Worm (Caenorhabditis elegans) whole organism, midembryonic: ENCODE measurements around the gene ins-17.
A peak's percentile ranks its signal among the peaks of the same experiment; 100 is the strongest.

ENCODE experiments used
- T22C8.4 ChIP-seq: fragments of 200-800 bp; sonication (Bioruptor generic); IDR thresholded peaks from 2 replicates; pipeline ENCODE4 v1.3.6; 2022; ENCODE audit warnings: missing genetic modification characterization, missing compliant biosample characterization
- cog-1 ChIP-seq: sonication (generic microtip); optimal IDR thresholded peaks from 2 replicates; lab custom pipeline; 2016; ENCODE audit warnings: missing genetic modification characterization, missing compliant biosample characterization
- flt-1 ChIP-seq: fragments of 200-800 bp; sonication (Bioruptor generic); IDR thresholded peaks from 2 replicates; pipeline ENCODE4 v1.3.6; 2022; ENCODE audit warnings: missing genetic modification characterization, missing compliant biosample characterization
- klf-2 ChIP-seq: fragments of 200-800 bp; sonication (Bioruptor generic); conservative IDR thresholded peaks from 2 replicates; pipeline ENCODE4 v1.3.6; 2022; ENCODE audit warnings: missing genetic modification reagents, missing genetic modification characterization, missing compliant biosample characterization
- ref-1 ChIP-seq: fragments of 200-800 bp; sonication (Bioruptor generic); conservative IDR thresholded peaks from 2 replicates; pipeline ENCODE4 v1.3.6; 2022; ENCODE audit warnings: missing genetic modification reagents, missing genetic modification characterization, missing compliant biosample characterization
- ztf-23 ChIP-seq: fragments of 200-800 bp; sonication (Bioruptor generic); IDR thresholded peaks from 2 replicates; pipeline ENCODE4 v1.3.6; 2022; ENCODE audit warnings: missing genetic modification reagents, missing genetic modification characterization, missing compliant biosample characterization

DNA sequence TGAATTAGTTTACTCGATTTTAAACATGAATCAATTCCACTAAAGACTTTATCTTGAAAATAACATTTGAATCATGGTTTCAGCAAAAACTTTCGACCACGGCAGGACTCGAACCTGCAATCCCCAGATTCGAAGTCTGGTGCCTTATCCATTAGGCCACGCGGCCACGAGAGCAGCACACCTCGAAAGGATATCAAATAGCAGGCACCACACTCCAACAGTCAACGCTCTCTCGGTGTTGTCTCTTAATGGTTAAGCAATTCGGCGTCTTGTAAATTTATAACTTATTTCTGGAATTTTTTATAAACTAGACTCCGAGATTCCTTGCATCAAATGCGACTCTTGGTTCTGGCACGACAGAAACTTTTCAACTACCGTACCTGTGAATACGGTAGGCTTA, 6.6 kb downstream of the ins-17 start:
- peak; percentile 97 for TF ChIP-seq flt-1 (GFP tag; lab: Robert Waterston, UW)
- TF ChIP-seq ztf-23 (GFP tag; lab: Robert Waterston, UW): peak; percentile 88
- TF ChIP-seq cog-1 (tag; lab: Kevin White, UChicago): peak; percentile 81
- peak; percentile 94 for TF ChIP-seq ref-1 (GFP tag; lab: Robert Waterston, UW)
- TF ChIP-seq klf-2: peak; percentile 91
- peak; percentile 94 for TF ChIP-seq T22C8.4 (GFP tag; lab: Robert Waterston, UW)
